Worm (Caenorhabditis elegans): ENCODE results near the gene old-1.

old-1 gene

ce11 chrII:9862147-9862546, 6.4 kb downstream of the old-1 start, which contains the start of gene C08H9.18:
TSS of gene C08H9.18 (minus strand) at chrII:9862247.
- TF ChIP-seq dsc-1 (tag; optimal IDR thresholded peaks at IDR 0.05) (no peak), unc-98 (GFP tag; IDR thresholded peaks at IDR 0.05) (no peak), nhr-12 (tag; optimal IDR thresholded peaks at IDR 0.05) (no peak), nhr-84 (tag; optimal IDR thresholded peaks at IDR 0.05) (no peak), sptf-1 (tag; optimal IDR thresholded peaks at IDR 0.05) (no peak), hpl-2 (GFP tag; optimal IDR thresholded peaks at IDR 0.05) (no peak)

ce11 chrII:9861394-9861793, 7.2 kb downstream of the old-1 start, which contains the start of gene chil-3:
TSS of gene chil-3 (minus strand) at chrII:9861494.
- TF ChIP-seq unc-62 (GFP tag; optimal IDR thresholded peaks at IDR 0.05) (no peak), fkh-10 (GFP tag; optimal IDR thresholded peaks at IDR 0.05) (no peak), egl-13 (tag; optimal IDR thresholded peaks at IDR 0.05) (no peak), efl-1 (optimal IDR thresholded peaks at IDR 0.05) (no peak), efl-1 (GFP tag; optimal IDR thresholded peaks at IDR 0.05 in 1 of 2) (no peak), C34B4.2 (tag; optimal IDR thresholded peaks at IDR 0.05) (no peak), efl-3 (GFP tag; optimal IDR thresholded peaks at IDR 0.05) (no peak), zip-4 (GFP tag; optimal IDR thresholded peaks at IDR 0.05) (no peak), pqm-1 (tag; optimal IDR thresholded peaks at IDR 0.05) (no peak), rnt-1 (tag; optimal IDR thresholded peaks at IDR 0.05) (no peak), nhr-28 (tag; optimal IDR thresholded peaks at IDR 0.05) (no peak), tlp-1 (tag; optimal IDR thresholded peaks at IDR 0.05) (no peak), elt-3 (tag; optimal IDR thresholded peaks at IDR 0.05) (no peak), ceh-63 (GFP tag; optimal IDR thresholded peaks at IDR 0.05) (no peak), lsy-2 (tag; optimal IDR thresholded peaks at IDR 0.05) (no peak), nhr-47 (tag; optimal IDR thresholded peaks at IDR 0.05) (no peak)

- TF ChIP-seq lin-35 (GFP tag; optimal IDR thresholded peaks at IDR 0.05) (no peak), grh-1 (GFP tag; IDR thresholded peaks at IDR 0.05) (no peak)
Measured at ce11 chrII:9859575-9859974, 9.0 kb downstream of the old-1 start, which contains the start of gene chil-5. TSS of gene chil-5 (minus strand) at chrII:9859675.

- TF ChIP-seq grh-1 (GFP tag; IDR thresholded peaks at IDR 0.05) (no peak), snpc-4 (tag; optimal IDR thresholded peaks at IDR 0.05) (no peak), lin-39 (tag; optimal IDR thresholded peaks at IDR 0.05) (no peak), irx-1 (tag; optimal IDR thresholded peaks at IDR 0.05) (no peak), lin-13 (GFP tag; optimal IDR thresholded peaks at IDR 0.05) (no peak), zip-4 (GFP tag; optimal IDR thresholded peaks at IDR 0.05) (no peak), ceh-8 (GFP tag; optimal IDR thresholded peaks at IDR 0.05) (no peak)
Measured at ce11 chrII:9857791-9858190, 10.8 kb downstream of the old-1 start, which contains the start of gene chil-6. TSS of gene chil-6 (minus strand) at chrII:9857891.

- no peak for TF ChIP-seq mef-2 (tag; optimal IDR thresholded peaks at IDR 0.05)
- TF ChIP-seq elt-2 (tag; optimal IDR thresholded peaks at IDR 0.05), result no peak
- no peak for TF ChIP-seq unc-86 (tag; optimal IDR thresholded peaks at IDR 0.05)
- no peak for TF ChIP-seq mep-1 (tag; optimal IDR thresholded peaks at IDR 0.05)
- no peak for TF ChIP-seq ama-1 (optimal IDR thresholded peaks at IDR 0.05)
- no peak for TF ChIP-seq C34B4.2 (tag; optimal IDR thresholded peaks at IDR 0.05)
- no peak for TF ChIP-seq nhr-77 (tag; optimal IDR thresholded peaks at IDR 0.05)
Measured at ce11 chrII:9855620-9856019, 12.9 kb downstream of the old-1 start, which contains the start of gene chil-4. TSS of gene chil-4 (minus strand) at chrII:9855720.

- TF ChIP-seq ets-5 (GFP tag; IDR thresholded peaks at IDR 0.05), result no peak
- no peak for TF ChIP-seq nhr-84 (tag; optimal IDR thresholded peaks at IDR 0.05)
- no peak for TF ChIP-seq zip-4 (GFP tag; optimal IDR thresholded peaks at IDR 0.05)
- TF ChIP-seq ceh-88 (GFP tag; IDR thresholded peaks at IDR 0.05), result no peak
- no peak for TF ChIP-seq elt-3 (tag; optimal IDR thresholded peaks at IDR 0.05)
- no peak for TF ChIP-seq lin-15B (tag; optimal IDR thresholded peaks at IDR 0.05)
- no peak for TF ChIP-seq sup-37 (GFP tag; optimal IDR thresholded peaks at IDR 0.05)
- no peak for TF ChIP-seq vab-15 (tag; optimal IDR thresholded peaks at IDR 0.05)
- TF ChIP-seq dpl-1 (GFP tag; optimal IDR thresholded peaks at IDR 0.05), result no peak
- TF ChIP-seq lin-14 (GFP tag; optimal IDR thresholded peaks at IDR 0.05), result no peak
- no peak for TF ChIP-seq lsy-2 (tag; optimal IDR thresholded peaks at IDR 0.05)
- TF ChIP-seq nhr-71 (tag; optimal IDR thresholded peaks at IDR 0.05), result no peak
- no peak for TF ChIP-seq fkh-4 (tag; optimal IDR thresholded peaks at IDR 0.05; ENCODE audit: borderline replicate concordance)
- no peak for TF ChIP-seq sptf-1 (tag; optimal IDR thresholded peaks at IDR 0.05)
- TF ChIP-seq mef-2 (tag; optimal IDR thresholded peaks at IDR 0.05), result no peak
- TF ChIP-seq ceh-63 (GFP tag; optimal IDR thresholded peaks at IDR 0.05), result no peak
- no peak for TF ChIP-seq dsc-1 (tag; optimal IDR thresholded peaks at IDR 0.05)
Measured at ce11 chrII:9850945-9851344, 17.6 kb downstream of the old-1 start, which contains the start of gene ZK938.10. TSS of gene ZK938.10 (minus strand) at chrII:9851045.

Measured in whole organism, L1 larva.